Worm (Caenorhabditis elegans): Measurements from ENCODE around the gene F07C3.2.

DNA sequence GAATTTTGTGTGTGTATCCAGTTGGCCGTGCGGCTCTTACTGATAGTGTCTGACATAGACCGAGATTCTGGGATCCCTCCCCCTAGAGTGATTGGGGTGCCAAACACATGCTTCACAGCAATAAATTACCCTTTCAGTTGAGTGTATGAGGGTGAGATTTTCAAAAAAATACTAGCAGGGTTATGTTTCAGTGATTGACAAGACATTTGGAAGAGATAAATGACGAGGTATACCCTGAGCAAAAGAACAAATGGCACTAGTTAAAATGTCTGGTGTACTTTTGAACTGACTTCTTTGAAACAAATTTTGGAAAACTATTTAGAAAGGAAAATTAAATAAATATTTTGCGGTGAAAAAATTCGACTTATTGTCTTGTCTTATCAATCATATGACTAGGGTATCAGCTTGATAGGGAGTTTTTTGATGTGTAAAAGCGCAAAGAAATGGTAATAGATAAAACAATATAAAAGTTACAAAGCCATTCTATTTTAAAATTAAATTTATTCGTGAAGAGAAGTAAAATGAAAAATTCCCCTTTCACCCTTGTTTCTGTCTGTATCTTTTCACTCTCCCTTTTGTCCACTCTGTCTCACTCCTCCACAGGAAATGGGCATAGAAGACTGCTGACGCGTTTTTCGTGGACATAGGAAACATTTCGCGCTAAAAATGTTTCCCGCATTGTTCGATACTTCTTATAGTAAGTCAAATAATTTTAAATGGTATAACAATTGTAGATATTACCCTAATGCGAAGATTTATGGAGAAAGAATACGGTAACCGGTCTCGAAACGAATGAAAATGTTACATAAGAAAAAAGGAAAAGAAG, 17.5 kb downstream of the F07C3.2 start, which contains the start of gene glo-4:
- TF ChIP-seq lin-32 (GFP tag; optimal IDR thresholded peaks at IDR 0.05) (no peak), unc-120 (tag; optimal IDR thresholded peaks at IDR 0.05; ENCODE audit: poor library complexity, severe bottlenecking) (peak; percentile 55), lin-13 (tag; optimal IDR thresholded peaks at IDR 0.05) (peak; percentile 13), ham-2 (GFP tag; optimal IDR thresholded peaks at IDR 0.05) (no peak), pha-4 (tag; optimal IDR thresholded peaks at IDR 0.05) (no peak)
